Fruit fly (Drosophila melanogaster): ENCODE results near the gene bchs.

Gene bchs

DNA sequence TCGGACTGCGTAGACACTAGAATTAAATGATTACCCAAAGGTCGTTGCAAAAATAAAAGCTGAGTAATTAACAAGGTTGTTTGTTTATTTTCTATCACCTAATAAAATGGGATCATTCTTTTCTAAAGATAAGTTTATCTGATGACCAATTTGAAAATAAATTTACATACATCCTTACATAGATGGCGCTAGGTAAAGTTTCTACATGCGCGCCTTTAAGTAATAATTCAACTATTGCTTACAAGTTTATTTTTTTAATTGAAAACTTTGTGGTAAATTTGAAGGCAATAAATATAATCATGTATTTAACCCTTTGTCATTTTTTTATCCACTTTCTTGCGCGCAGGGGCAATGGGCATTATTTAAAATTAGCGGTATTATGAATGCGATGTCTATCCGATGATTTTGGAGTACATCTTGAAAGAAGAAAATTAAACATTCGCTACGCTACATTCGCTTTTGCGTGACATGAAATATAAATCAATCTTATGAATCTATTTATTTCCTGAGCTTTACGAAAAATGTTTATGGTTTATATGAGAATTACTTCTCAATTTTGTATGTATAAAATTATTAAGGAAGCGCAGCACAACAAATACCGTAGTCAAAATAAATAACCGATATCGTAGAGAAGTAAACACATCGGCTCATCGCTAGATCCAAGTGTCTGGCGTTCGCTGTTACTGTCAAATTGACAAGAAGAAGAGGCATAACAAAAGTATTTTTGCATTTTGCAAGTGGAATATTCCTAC, 42.0 kb downstream of the bchs start, which contains the start of gene CG9044 (continued):
- TF ChIP-seq CG14014 (GFP tag; IDR thresholded peaks at IDR 0.05) (peak; percentile 16; the same call in 1 of the 2 replicates), cwo (GFP tag; optimal IDR thresholded peaks at IDR 0.05) (no peak), CG33213 (GFP tag; optimal IDR thresholded peaks at IDR 0.05) (peak; percentile 7), pros (GFP tag; optimal IDR thresholded peaks at IDR 0.05) (no peak), pb (GFP tag; optimal IDR thresholded peaks at IDR 0.05) (no peak), CG4617 (GFP tag; optimal IDR thresholded peaks at IDR 0.05; ENCODE audit: borderline replicate concordance) (peak; percentile 75), ash1 (GFP tag; optimal IDR thresholded peaks at IDR 0.05) (no peak), zfh2 (GFP tag; optimal IDR thresholded peaks at IDR 0.05) (peak; percentile 83), tx (GFP tag; optimal IDR thresholded peaks at IDR 0.05) (peak; percentile 39), sisA (GFP tag; IDR thresholded peaks at IDR 0.05) (peak; percentile 52), Sin3A (optimal IDR thresholded peaks at IDR 0.05) (peak; percentile 63), pzg (GFP tag; optimal IDR thresholded peaks at IDR 0.05) (peak; percentile 69), CG9817 (tag; optimal IDR thresholded peaks at IDR 0.05) (peak; percentile 57), CG13624 (GFP tag; optimal IDR thresholded peaks at IDR 0.05) (peak; percentile 37), E2f1 (GFP tag; IDR thresholded peaks at IDR 0.05) (peak; percentile 41; the same call in 1 of the 2 replicates), CG11695 (GFP tag; IDR thresholded peaks at IDR 0.05) (no peak), Sry-δ (GFP tag; optimal IDR thresholded peaks at IDR 0.05) (peak; percentile 96), al (GFP tag; IDR thresholded peaks at IDR 0.05) (peak; percentile 50), Lhr (GFP tag; optimal IDR thresholded peaks at IDR 0.05) (peak; percentile 46), sc (optimal IDR thresholded peaks at IDR 0.05) (no peak), sc (GFP tag; optimal IDR thresholded peaks at IDR 0.05) (peak; percentile 1), CG1602 (GFP tag; optimal IDR thresholded peaks at IDR 0.05) (peak; percentile 48), peb (GFP tag; IDR thresholded peaks at IDR 0.05) (no peak), CG1792 (GFP tag; optimal IDR thresholded peaks at IDR 0.05) (peak; percentile 43), chn (GFP tag; optimal IDR thresholded peaks at IDR 0.05) (peak; percentile 62), CG33557 (GFP tag; optimal IDR thresholded peaks at IDR 0.05) (peak; percentile 7), HLH54F (GFP tag; optimal IDR thresholded peaks at IDR 0.05) (peak; percentile 79), nerfin-2 (GFP tag; IDR thresholded peaks at IDR 0.05; ENCODE audit: partially characterized antibody) (peak; percentile 87), sob (GFP tag; IDR thresholded peaks at IDR 0.05) (peak; percentile 74; the same call in 1 of the 2 replicates), bbx (GFP tag; IDR thresholded peaks at IDR 0.05; ENCODE audit: partially characterized antibody) (peak; percentile 88), sens-2 (GFP tag; IDR thresholded peaks at IDR 0.05) (no peak), MESR4 (GFP tag; optimal IDR thresholded peaks at IDR 0.05) (no peak), Camta (GFP tag; optimal IDR thresholded peaks at IDR 0.05) (peak; percentile 42), CG17802 (tag; optimal IDR thresholded peaks at IDR 0.05) (peak; percentile 27), Hand (GFP tag; optimal IDR thresholded peaks at IDR 0.05) (no peak), CG42726 (GFP tag; IDR thresholded peaks at IDR 0.05; ENCODE audit: partially characterized antibody) (peak; percentile 77), Atf3 (GFP tag; optimal IDR thresholded peaks at IDR 0.05) (peak; percentile 37), Dll (GFP tag; IDR thresholded peaks at IDR 0.05; ENCODE audit: partially characterized antibody) (peak; percentile 97), wdn (GFP tag; IDR thresholded peaks at IDR 0.05) (peak; percentile 11; the same call in 1 of the 2 replicates), CG4424 (GFP tag; optimal IDR thresholded peaks at IDR 0.05) (peak; percentile 59), CG32772 (GFP tag; IDR thresholded peaks at IDR 0.05) (peak; percentile 37; the same call in 1 of the 2 replicates), pan (optimal IDR thresholded peaks at IDR 0.05) (no peak), pan (GFP tag; optimal IDR thresholded peaks at IDR 0.05 in 1 of 2, IDR thresholded peaks at IDR 0.05 in 1 of 2) (no peak), tin (GFP tag; optimal IDR thresholded peaks at IDR 0.05) (peak; percentile 36), crp (GFP tag; optimal IDR thresholded peaks at IDR 0.05) (no peak), CG8944 (GFP tag; optimal IDR thresholded peaks at IDR 0.05) (peak; percentile 61), CG17612 (GFP tag; IDR thresholded peaks at IDR 0.05) (no peak), Fer2 (tag; optimal IDR thresholded peaks at IDR 0.05) (no peak), Optix (GFP tag; IDR thresholded peaks at IDR 0.05) (no peak), CG8359 (GFP tag; optimal IDR thresholded peaks at IDR 0.05; ENCODE audit: borderline replicate concordance) (no peak)
